Worm (Caenorhabditis elegans): Measurements from ENCODE around the gene idpp-3.
"Not testable (repeated sequence)": the region's sequence is repeated elsewhere in the genome, so short reads cannot be mapped to it uniquely, and the experiment has no call there.

idpp-3 gene

ce11 chrX:14969615-14970014 is 8.2 kb upstream of the idpp-3 start:
- TF ChIP-seq lsy-2 (tag; optimal IDR thresholded peaks at IDR 0.05): no peak
- no peak for TF ChIP-seq unc-120 (tag; optimal IDR thresholded peaks at IDR 0.05; ENCODE audit: poor library complexity, severe bottlenecking)
- TF ChIP-seq zip-8 (tag; optimal IDR thresholded peaks at IDR 0.05): no peak
- no peak for TF ChIP-seq M03D4.4 (tag; optimal IDR thresholded peaks at IDR 0.05)
- TF ChIP-seq ham-2 (GFP tag; optimal IDR thresholded peaks at IDR 0.05): no peak
- no peak for TF ChIP-seq ceh-39 (tag; optimal IDR thresholded peaks at IDR 0.05)
- no peak for TF ChIP-seq ceh-83 (GFP tag; optimal IDR thresholded peaks at IDR 0.05)
- TF ChIP-seq snpc-4 (tag; optimal IDR thresholded peaks at IDR 0.05): no peak
- no peak for TF ChIP-seq flh-1 (GFP tag; optimal IDR thresholded peaks at IDR 0.05)
- no peak for TF ChIP-seq sptf-1 (tag; optimal IDR thresholded peaks at IDR 0.05)
- TF ChIP-seq mab-5 (tag; optimal IDR thresholded peaks at IDR 0.05): no peak
- no peak for TF ChIP-seq bed-3 (GFP tag; optimal IDR thresholded peaks at IDR 0.05)
- no peak for TF ChIP-seq nhr-12 (tag; optimal IDR thresholded peaks at IDR 0.05)
- TF ChIP-seq unc-62 (GFP tag; optimal IDR thresholded peaks at IDR 0.05): no peak
- TF ChIP-seq nhr-237 (tag; optimal IDR thresholded peaks at IDR 0.05): no peak
- TF ChIP-seq lin-13 (tag; optimal IDR thresholded peaks at IDR 0.05): no peak

DNA sequence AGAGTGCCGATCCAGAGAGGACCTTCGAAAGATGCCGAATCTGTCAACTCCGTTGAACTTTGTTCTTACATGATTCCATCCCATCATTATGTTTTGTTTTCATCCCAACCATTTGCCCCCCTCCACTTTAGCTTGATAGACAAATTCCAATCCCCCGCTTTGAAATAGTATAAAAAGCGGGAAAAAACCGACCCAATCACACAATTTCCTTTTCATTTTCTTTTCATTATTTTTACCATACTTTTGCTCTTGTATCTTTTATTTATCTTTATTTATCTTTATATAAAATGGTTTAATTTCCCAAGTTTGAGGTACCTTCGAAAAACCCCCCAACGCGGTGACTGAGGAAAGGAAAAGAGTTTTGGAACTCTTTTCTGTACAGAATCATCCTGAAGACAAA is 5.1 kb upstream of the idpp-3 start, which contains the start of gene F20D1.22:
F20D1.22 (plus strand) TSS at position 301 of the 400 bp plus-strand sequence.
- TF ChIP-seq nhr-2, ztf-11, elt-3 (tag; optimal IDR thresholded peaks at IDR 0.05): not testable (repeated sequence)

- TF ChIP-seq drap-1 (GFP tag; optimal IDR thresholded peaks at IDR 0.05) (no peak), bed-3 (GFP tag; optimal IDR thresholded peaks at IDR 0.05) (no peak)
Measured at ce11 chrX:14965761-14966160, 4.4 kb upstream of the idpp-3 start, which contains the start of gene F45B8.5. F45B8.5 (plus strand) TSS chrX:14966061.

- no peak for TF ChIP-seq ceh-43 (GFP tag; optimal IDR thresholded peaks at IDR 0.05)
- TF ChIP-seq elt-1 (tag; optimal IDR thresholded peaks at IDR 0.05; ENCODE audit: borderline replicate concordance, insufficient read depth): no peak
- TF ChIP-seq nhr-237 (tag; optimal IDR thresholded peaks at IDR 0.05): no peak
- no peak for TF ChIP-seq ham-2 (GFP tag; optimal IDR thresholded peaks at IDR 0.05)
- no peak for TF ChIP-seq snpc-4 (tag; optimal IDR thresholded peaks at IDR 0.05)
- TF ChIP-seq sptf-1 (tag; optimal IDR thresholded peaks at IDR 0.05): no peak
- TF ChIP-seq ztf-11 (tag; optimal IDR thresholded peaks at IDR 0.05): no peak
- no peak for TF ChIP-seq mls-2 (tag; optimal IDR thresholded peaks at IDR 0.05)
- no peak for TF ChIP-seq lin-32 (GFP tag; optimal IDR thresholded peaks at IDR 0.05)
- TF ChIP-seq unc-39 (tag; optimal IDR thresholded peaks at IDR 0.05): no peak
- TF ChIP-seq elt-3 (tag; optimal IDR thresholded peaks at IDR 0.05): no peak
Measured at ce11 chrX:14964253-14964652, 2.9 kb upstream of the idpp-3 start, which contains the start of gene rgs-11. rgs-11 (plus strand) TSS chrX:14964553.

DNA sequence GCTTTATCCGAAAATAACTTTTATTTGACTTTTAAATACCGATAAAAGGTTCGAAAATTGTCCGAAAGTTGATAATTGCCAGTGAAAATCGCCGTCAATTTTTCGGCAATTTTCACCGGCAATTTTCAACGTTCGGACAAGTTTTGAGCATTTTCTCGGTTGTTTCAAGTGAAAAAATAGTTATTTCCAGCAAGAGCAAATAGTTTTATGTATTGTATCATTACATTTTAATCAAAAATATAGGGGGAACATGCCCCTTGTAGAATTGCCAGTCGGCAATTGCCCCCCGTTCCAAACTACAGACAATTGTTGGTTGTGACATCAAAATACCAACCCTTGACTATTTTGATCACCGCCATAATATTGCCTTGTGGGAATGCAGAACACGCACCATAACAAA is 1.1 kb upstream of the idpp-3 start, which contains the start of gene rgs-10:
rgs-10 (plus strand) TSS at position 301 of the 400 bp plus-strand sequence.
- TF ChIP-seq bed-3 (GFP tag; optimal IDR thresholded peaks at IDR 0.05) (no peak), unc-39 (tag; optimal IDR thresholded peaks at IDR 0.05) (no peak), nhr-12 (tag; optimal IDR thresholded peaks at IDR 0.05) (no peak), tbx-8 (GFP tag; optimal IDR thresholded peaks at IDR 0.05) (no peak), ceh-43 (GFP tag; optimal IDR thresholded peaks at IDR 0.05) (no peak), unc-120 (tag; optimal IDR thresholded peaks at IDR 0.05; ENCODE audit: poor library complexity, severe bottlenecking) (no peak), blmp-1 (tag; optimal IDR thresholded peaks at IDR 0.05) (no peak), sptf-1 (tag; optimal IDR thresholded peaks at IDR 0.05) (no peak), ztf-11 (tag; optimal IDR thresholded peaks at IDR 0.05) (no peak), lin-13 (tag; optimal IDR thresholded peaks at IDR 0.05) (no peak), nhr-237 (tag; optimal IDR thresholded peaks at IDR 0.05) (no peak), cnd-1 (tag; optimal IDR thresholded peaks at IDR 0.05) (no peak), snpc-4 (tag; optimal IDR thresholded peaks at IDR 0.05) (no peak), mls-2 (tag; optimal IDR thresholded peaks at IDR 0.05) (no peak), M03D4.4 (tag; optimal IDR thresholded peaks at IDR 0.05) (no peak)

ce11 chrX:14960841-14961240 is 530 bp downstream of the idpp-3 start:
- no peak for TF ChIP-seq M03D4.4 (tag; optimal IDR thresholded peaks at IDR 0.05)
- TF ChIP-seq lsy-2 (tag; optimal IDR thresholded peaks at IDR 0.05): no peak
- no peak for TF ChIP-seq nhr-2 (tag; optimal IDR thresholded peaks at IDR 0.05)
- no peak for TF ChIP-seq unc-120 (tag; optimal IDR thresholded peaks at IDR 0.05; ENCODE audit: poor library complexity, severe bottlenecking)
- no peak for TF ChIP-seq hlh-1 (tag; optimal IDR thresholded peaks at IDR 0.05)
- no peak for TF ChIP-seq ceh-39 (tag; optimal IDR thresholded peaks at IDR 0.05)
- TF ChIP-seq lin-13 (tag; optimal IDR thresholded peaks at IDR 0.05): no peak
- no peak for TF ChIP-seq nhr-237 (tag; optimal IDR thresholded peaks at IDR 0.05)

Data from whole organism, mixed stage, embryonic.